Worm (Caenorhabditis elegans) whole organism, midembryonic: ENCODE measurements around the gene bmy-1.

Experiments used
- T22C8.4 ChIP-seq: fragments of 200-800 bp; sonication (Bioruptor generic); IDR thresholded peaks from 2 replicates; pipeline ENCODE4 v1.3.6; 2022; ENCODE audit warnings: missing genetic modification characterization, missing compliant biosample characterization
- cog-1 ChIP-seq: sonication (generic microtip); optimal IDR thresholded peaks from 2 replicates; lab custom pipeline; 2016; ENCODE audit warnings: missing genetic modification characterization, missing compliant biosample characterization
- flt-1 ChIP-seq: fragments of 200-800 bp; sonication (Bioruptor generic); IDR thresholded peaks from 2 replicates; pipeline ENCODE4 v1.3.6; 2022; ENCODE audit warnings: missing genetic modification characterization, missing compliant biosample characterization
- klf-2 ChIP-seq: fragments of 200-800 bp; sonication (Bioruptor generic); conservative IDR thresholded peaks from 2 replicates; pipeline ENCODE4 v1.3.6; 2022; ENCODE audit warnings: missing genetic modification reagents, missing genetic modification characterization, missing compliant biosample characterization
- med-1 ChIP-seq: sonication (generic microtip); optimal IDR thresholded peaks from 2 replicates; lab custom pipeline; 2017; ENCODE audit warnings: missing genetic modification characterization, mild to moderate bottlenecking, missing compliant biosample characterization, antibody characterized with exemption, missing genetic modification reagents; ENCODE audit not compliant: insufficient read depth
- ztf-29 ChIP-seq: fragments of 200-800 bp; sonication (Bioruptor generic); IDR thresholded peaks from 2 replicates; pipeline ENCODE4 v1.3.6; 2022; ENCODE audit warnings: missing genetic modification reagents, missing genetic modification characterization, missing compliant biosample characterization

- 0 out of 2 replicates have a peak, but pooled peaks have one; percentile 29 for TF ChIP-seq flt-1 (GFP tag; lab: Robert Waterston, UW)
- TF ChIP-seq cog-1 (tag; lab: Kevin White, UChicago) = peak; percentile 8
- peak; percentile 64 for TF ChIP-seq med-1 (GFP tag; lab: Kevin White, UChicago)
- TF ChIP-seq ztf-29 (GFP tag; lab: Robert Waterston, UW) = peak; percentile 87
- no peak; the same call in 1 of the 2 replicates for TF ChIP-seq klf-2 (GFP tag; lab: Robert Waterston, UW)
- TF ChIP-seq T22C8.4 = no peak
These were observed 40.7 kb downstream of the bmy-1 start, which contains the start of gene mog-5 for ce11 chrII:5399201-5399600.
